Fruit fly (Drosophila melanogaster) whole organism, embryonic: ENCODE measurements around the gene S-Lap4.

Source experiments
- Atf3 ChIP-seq: fragments of 200-800 bp; sonication (Bioruptor generic); optimal IDR thresholded peaks from 3 replicates; lab custom pipeline; 2016; ENCODE audit warnings: missing biosample characterization, missing genetic modification characterization
- CG10543 ChIP-seq: fragments of 200-800 bp; sonication (Bioruptor generic); optimal IDR thresholded peaks from 3 replicates; lab custom pipeline; 2017; ENCODE audit warnings: missing biosample characterization, mild to moderate bottlenecking, missing genetic modification characterization, moderate library complexity
- CG10565 ChIP-seq: fragments of 200-800 bp; sonication (Bioruptor generic); optimal IDR thresholded peaks from 3 replicates; lab custom pipeline; 2016; ENCODE audit warnings: missing biosample characterization, mild to moderate bottlenecking, missing genetic modification characterization
- CG11456 ChIP-seq: fragments of 200-800 bp; sonication (Bioruptor generic); IDR thresholded peaks from 3 replicates; pipeline ENCODE4 v1.3.6; 2022; ENCODE audit warnings: missing biosample characterization, missing genetic modification characterization
- CG12299 ChIP-seq: fragments of 200-800 bp; sonication (Bioruptor generic); optimal IDR thresholded peaks from 2 replicates; lab custom pipeline; 2018; ENCODE audit warnings: missing biosample characterization, mild to moderate bottlenecking, missing genetic modification characterization
- CG14050 ChIP-seq: fragments of 200-800 bp; sonication (Bioruptor generic); IDR thresholded peaks from 3 replicates; pipeline ENCODE4 v1.3.6; 2022; ENCODE audit warnings: missing biosample characterization, missing genetic modification characterization
- CG17802 ChIP-seq: fragments of 200-800 bp; sonication (Bioruptor generic); optimal IDR thresholded peaks from 2 replicates; lab custom pipeline; 2018; ENCODE audit warnings: missing biosample characterization, mild to moderate bottlenecking, missing genetic modification characterization, moderate library complexity
- CG18599 ChIP-seq: fragments of 200-800 bp; sonication (Bioruptor generic); optimal IDR thresholded peaks from 3 replicates; lab custom pipeline; 2017; ENCODE audit warnings: missing biosample characterization, missing genetic modification characterization, mild to moderate bottlenecking, moderate library complexity, missing genetic modification reagents
- CG18619 ChIP-seq: fragments of 200-800 bp; sonication (Bioruptor generic); optimal IDR thresholded peaks from 3 replicates; lab custom pipeline; 2017; ENCODE audit warnings: missing biosample characterization, mild to moderate bottlenecking, missing genetic modification characterization
- CG2116 ChIP-seq: fragments of 200-800 bp; sonication (Bioruptor generic); optimal IDR thresholded peaks from 3 replicates; lab custom pipeline; 2018; ENCODE audit warnings: missing biosample characterization, mild to moderate bottlenecking, missing genetic modification characterization
- CG2678 ChIP-seq: fragments of 200-800 bp; sonication (Bioruptor generic); optimal IDR thresholded peaks from 3 replicates; lab custom pipeline; 2019; ENCODE audit warnings: missing biosample characterization, mild to moderate bottlenecking, missing genetic modification characterization, moderate library complexity
- CG31365 ChIP-seq: fragments of 200-800 bp; sonication (Bioruptor generic); optimal IDR thresholded peaks from 2 replicates; lab custom pipeline; 2018; ENCODE audit warnings: missing biosample characterization, mild to moderate bottlenecking, missing genetic modification characterization
- CG32772 ChIP-seq: fragments of 200-800 bp; sonication (Bioruptor generic); IDR thresholded peaks from 2 replicates; pipeline ENCODE4 v1.3.6; 2022; ENCODE audit warnings: missing biosample characterization, missing genetic modification characterization
- CG34422 ChIP-seq: fragments of 200-800 bp; sonication (Bioruptor generic); IDR thresholded peaks from 3 replicates; pipeline ENCODE4 v1.3.6; 2022; ENCODE audit warnings: missing biosample characterization, missing genetic modification characterization
- CG4360 ChIP-seq: fragments of 200-800 bp; sonication (Bioruptor generic); IDR thresholded peaks from 2 replicates; pipeline ENCODE4 v1.3.6; 2022; ENCODE audit warnings: missing biosample characterization, missing genetic modification characterization
- CG4617 ChIP-seq: fragments of 200-800 bp; sonication (Bioruptor generic); optimal IDR thresholded peaks from 3 replicates; lab custom pipeline; 2016; ENCODE audit warnings: missing biosample characterization, missing genetic modification characterization, borderline replicate concordance
- CG4730 ChIP-seq: fragments of 200-800 bp; sonication (Bioruptor generic); IDR thresholded peaks from 2 replicates; pipeline ENCODE4 v1.3.6; 2022; ENCODE audit warnings: missing biosample characterization, missing genetic modification characterization
- CG7987 ChIP-seq: fragments of 200-800 bp; sonication (Bioruptor generic); optimal IDR thresholded peaks from 2 replicates; lab custom pipeline; 2018; ENCODE audit warnings: missing biosample characterization, mild to moderate bottlenecking, missing genetic modification characterization, moderate library complexity
- CG8388 ChIP-seq: fragments of 200-800 bp; sonication (Bioruptor generic); optimal IDR thresholded peaks from 2 replicates; lab custom pipeline; 2019; ENCODE audit warnings: missing biosample characterization, mild to moderate bottlenecking, missing genetic modification characterization, moderate library complexity
- CG9797 ChIP-seq: fragments of 200-800 bp; sonication (Bioruptor generic); optimal IDR thresholded peaks from 3 replicates; lab custom pipeline; 2018; ENCODE audit warnings: missing biosample characterization, mild to moderate bottlenecking, missing genetic modification characterization
- Dip2 ChIP-seq: fragments of 200-800 bp; sonication (Bioruptor generic); IDR thresholded peaks from 2 replicates; pipeline ENCODE4 v1.3.6; 2022; ENCODE audit warnings: missing biosample characterization, missing genetic modification characterization
- Dip3 ChIP-seq: fragments of 200-800 bp; sonication (Bioruptor generic); optimal IDR thresholded peaks from 3 replicates; lab custom pipeline; 2016; ENCODE audit warnings: missing biosample characterization, missing genetic modification characterization
- Dp ChIP-seq: fragments of 200-800 bp; sonication (Bioruptor generic); optimal IDR thresholded peaks from 2 replicates; lab custom pipeline; 2018; ENCODE audit warnings: missing biosample characterization, mild to moderate bottlenecking, missing genetic modification characterization, moderate library complexity
- Elba2 ChIP-seq: fragments of 200-800 bp; sonication (Bioruptor generic); optimal IDR thresholded peaks from 3 replicates; lab custom pipeline; 2016; ENCODE audit warnings: missing biosample characterization, missing genetic modification characterization
- HLH3B ChIP-seq: fragments of 200-800 bp; sonication (Bioruptor generic); IDR thresholded peaks from 2 replicates; pipeline ENCODE4 v1.3.6; 2022; ENCODE audit warnings: missing biosample characterization, missing genetic modification characterization
- HLHmδ ChIP-seq: fragments of 200-800 bp; sonication (Bioruptor generic); optimal IDR thresholded peaks from 2 replicates; lab custom pipeline; 2018; ENCODE audit warnings: missing biosample characterization, mild to moderate bottlenecking, missing genetic modification characterization, moderate library complexity
- HmgD ChIP-seq: fragments of 200-800 bp; sonication (Bioruptor generic); optimal IDR thresholded peaks from 3 replicates; lab custom pipeline; 2016; ENCODE audit warnings: missing biosample characterization, missing genetic modification characterization
- Hr78 ChIP-seq, 2 experiments: fragments of 200-800 bp in 1 of 2; fragments of >200 bp in 1 of 2; sonication (Bioruptor generic) in 1 of 2; optimal IDR thresholded peaks; 2 replicates each; lab custom pipeline; 2017 to 2019; ENCODE audit warnings: missing biosample characterization in 2 of 2, missing genetic modification characterization in 2 of 2, mild to moderate bottlenecking in 1 of 2, moderate library complexity in 1 of 2
- Ptx1 ChIP-seq: fragments of 200-800 bp; sonication (Bioruptor generic); IDR thresholded peaks from 2 replicates; pipeline ENCODE4 v1.3.6; 2022; ENCODE audit warnings: missing biosample characterization, missing genetic modification characterization
- Ravus ChIP-seq: fragments of 200-800 bp; sonication (Bioruptor generic); IDR thresholded peaks from 2 replicates; pipeline ENCODE4 v1.3.6; 2022; ENCODE audit warnings: missing biosample characterization, missing genetic modification characterization
- Xrp1 ChIP-seq: fragments of 200-800 bp; sonication (Bioruptor generic); IDR thresholded peaks from 2 replicates; pipeline ENCODE4 v1.3.6; 2022; ENCODE audit warnings: missing biosample characterization, missing genetic modification characterization
- amos ChIP-seq: fragments of 200-800 bp; sonication (Bioruptor generic); IDR thresholded peaks from 2 replicates; pipeline ENCODE4 v1.3.6; 2022; ENCODE audit warnings: missing biosample characterization, missing genetic modification characterization; ENCODE audit not compliant: partially characterized antibody
- bsh ChIP-seq, 2 experiments: fragments of 200-800 bp; sonication (Bioruptor generic); optimal IDR thresholded peaks; 2 replicates each; lab custom pipeline; 2017 to 2018; ENCODE audit warnings: mild to moderate bottlenecking in 2 of 2, missing biosample characterization in 2 of 2, missing genetic modification characterization in 2 of 2, moderate library complexity in 1 of 2
- cas ChIP-seq: fragments of 200-800 bp; sonication (Bioruptor generic); IDR thresholded peaks from 2 replicates; pipeline ENCODE4 v1.3.6; 2022; ENCODE audit warnings: missing biosample characterization, missing genetic modification characterization
- chm ChIP-seq: fragments of 200-800 bp; sonication (Bioruptor generic); IDR thresholded peaks from 2 replicates; pipeline ENCODE4 v1.3.6; 2022; ENCODE audit warnings: missing biosample characterization, missing genetic modification characterization
- ci ChIP-seq: fragments of 200-800 bp; sonication (Bioruptor generic); IDR thresholded peaks from 3 replicates; pipeline ENCODE4 v1.3.6; 2022; ENCODE audit warnings: missing biosample characterization, missing genetic modification characterization
- danr ChIP-seq: fragments of 200-800 bp; sonication (Bioruptor generic); IDR thresholded peaks from 2 replicates; pipeline ENCODE4 v1.3.6; 2022; ENCODE audit warnings: missing biosample characterization, missing genetic modification characterization
- dati ChIP-seq: fragments of 200-800 bp; sonication (Bioruptor generic); IDR thresholded peaks from 2 replicates; pipeline ENCODE4 v1.3.6; 2022; ENCODE audit warnings: missing biosample characterization, missing genetic modification characterization
- en ChIP-seq: fragments of 200-800 bp; sonication (Bioruptor generic); optimal IDR thresholded peaks from 2 replicates; lab custom pipeline; 2016; ENCODE audit warnings: missing biosample characterization, missing genetic modification characterization
- ewg ChIP-seq: fragments of 200-800 bp; sonication (Bioruptor generic); optimal IDR thresholded peaks from 3 replicates; lab custom pipeline; 2017; ENCODE audit warnings: mild to moderate bottlenecking, missing biosample characterization, missing genetic modification reagents, missing genetic modification characterization
- hth ChIP-seq: fragments of >200 bp; optimal IDR thresholded peaks from 2 replicates; lab custom pipeline; 2017; ENCODE audit warnings: inconsistent platforms
- lola ChIP-seq, 3 experiments: fragments of >200 bp in 2 of 3; fragments of 200-800 bp in 1 of 3; sonication (Bioruptor generic) in 1 of 3; optimal IDR thresholded peaks; 2 replicates each; lab custom pipeline; 2017 to 2019; ENCODE audit warnings: missing biosample characterization in 3 of 3, missing genetic modification characterization in 3 of 3, mild to moderate bottlenecking in 1 of 3, moderate library complexity in 1 of 3
- oc ChIP-seq: fragments of 200-800 bp; sonication (Bioruptor generic); optimal IDR thresholded peaks from 2 replicates; lab custom pipeline; 2018; ENCODE audit warnings: missing biosample characterization, mild to moderate bottlenecking, missing genetic modification characterization, moderate library complexity
- pfk ChIP-seq: fragments of 200-800 bp; sonication (Bioruptor generic); optimal IDR thresholded peaks from 2 replicates; lab custom pipeline; 2018; ENCODE audit warnings: missing biosample characterization, mild to moderate bottlenecking, missing genetic modification characterization, moderate library complexity
- pho ChIP-seq: fragments of 200-800 bp; sonication (Bioruptor generic); optimal IDR thresholded peaks from 2 replicates; lab custom pipeline; 2016; ENCODE audit warnings: missing biosample characterization, missing genetic modification characterization
- run ChIP-seq: fragments of 200-800 bp; sonication (Bioruptor generic); optimal IDR thresholded peaks from 3 replicates; lab custom pipeline; 2018; ENCODE audit warnings: missing biosample characterization, mild to moderate bottlenecking, missing genetic modification characterization
- seq ChIP-seq: fragments of 200-800 bp; sonication (Bioruptor generic); IDR thresholded peaks from 2 replicates; pipeline ENCODE4 v1.3.6; 2022; ENCODE audit warnings: missing biosample characterization, missing genetic modification characterization
- unpg ChIP-seq: fragments of 200-800 bp; sonication (Bioruptor generic); optimal IDR thresholded peaks from 3 replicates; lab custom pipeline; 2018; ENCODE audit warnings: missing biosample characterization, mild to moderate bottlenecking, missing genetic modification characterization, moderate library complexity
- zfh1 ChIP-seq: fragments of 200-800 bp; sonication (Bioruptor generic); IDR thresholded peaks from 3 replicates; pipeline ENCODE4 v1.3.6; 2022; ENCODE audit warnings: missing biosample characterization, missing genetic modification characterization

Gene S-Lap4

DNA sequence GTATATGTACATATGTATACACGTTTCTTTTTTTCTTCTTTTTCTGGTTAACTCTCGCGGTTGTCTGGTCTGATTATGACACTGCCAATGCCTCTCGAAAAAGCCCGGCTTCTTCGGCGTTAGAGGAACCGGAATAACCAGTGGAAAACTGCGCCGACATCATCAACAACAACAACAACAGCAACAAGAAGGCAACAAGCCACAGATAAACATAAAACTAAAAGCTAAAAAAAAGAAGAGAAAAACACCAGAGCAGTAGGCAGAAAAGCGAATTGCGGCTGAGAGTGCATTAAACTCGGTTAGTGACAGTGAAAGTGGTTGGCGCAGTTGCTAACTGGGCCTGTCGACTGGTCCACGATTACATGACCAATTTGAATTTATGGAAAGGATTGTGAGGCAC is 40.4 kb downstream of the S-Lap4 start (continued):
- TF ChIP-seq oc: peak; percentile 10
- TF ChIP-seq CG4360 (GFP tag; lab: Robert Waterston, UW): peak; percentile 61; the same call in 1 of the 2 replicates
- peak in 1 of 2 experiments; percentile 49 for TF ChIP-seq bsh (GFP tag; optimal IDR thresholded peaks at IDR 0.05; lab: Kevin White, UChicago)
- no peak for TF ChIP-seq zfh1 (GFP tag; lab: Robert Waterston, UW)
- TF ChIP-seq Ravus: no peak
- no peak for TF ChIP-seq CG32772 (GFP tag; lab: Robert Waterston, UW)
- no peak for TF ChIP-seq CG34422 (GFP tag; lab: Robert Waterston, UW)
- TF ChIP-seq amos: no peak
- no peak for TF ChIP-seq CG12299 (tag; lab: Kevin White, UChicago)
- no peak for TF ChIP-seq pho (GFP tag; lab: Kevin White, UChicago)

DNA sequence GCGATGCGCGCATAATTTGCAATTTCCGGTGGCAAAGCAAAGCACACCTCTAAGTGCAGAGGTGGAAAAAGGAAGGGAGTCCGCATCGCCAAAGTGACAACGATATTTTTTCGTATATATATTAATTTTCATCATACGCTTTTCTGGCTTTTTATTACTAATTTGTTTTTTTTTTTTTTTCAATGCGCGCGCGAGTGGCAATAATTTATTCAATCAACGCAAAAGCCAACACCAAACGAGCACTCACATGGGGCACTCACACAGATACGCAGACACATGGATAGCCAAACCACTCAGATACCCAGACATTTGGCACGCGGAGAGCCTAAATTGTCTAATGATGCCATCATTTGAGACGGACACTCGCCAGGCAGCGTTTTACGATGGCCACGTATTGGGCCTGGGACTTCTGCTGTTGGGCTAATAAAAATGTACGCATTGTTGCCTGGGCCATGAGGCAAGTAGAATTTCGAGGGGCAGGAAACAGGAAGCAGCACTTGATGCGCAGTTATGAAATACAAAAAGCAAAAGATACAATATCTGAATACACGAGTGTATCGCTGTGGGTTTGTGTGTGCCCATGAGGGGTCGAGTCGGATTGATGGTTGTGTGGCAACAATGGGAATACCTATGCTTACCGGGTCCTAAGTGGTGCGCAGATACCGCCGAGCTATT is 41.4 kb downstream of the S-Lap4 start:
- no peak for TF ChIP-seq HLH3B (GFP tag; lab: Robert Waterston, UW)
- no peak for TF ChIP-seq lola (GFP tag; optimal IDR thresholded peaks at IDR 0.05; lab: Kevin White, UChicago)
- TF ChIP-seq hth (lab: Kevin White, UChicago): no peak
- TF ChIP-seq CG18599: peak; percentile 40
- TF ChIP-seq CG4360 (GFP tag; lab: Robert Waterston, UW): no peak
- TF ChIP-seq CG4730: no peak
- no peak for TF ChIP-seq seq
- no peak for TF ChIP-seq CG17802 (tag; lab: Kevin White, UChicago)
- no peak for TF ChIP-seq Ptx1 (GFP tag; lab: Robert Waterston, UW)
- no peak for TF ChIP-seq CG10565 (GFP tag; lab: Kevin White, UChicago)
- no peak for TF ChIP-seq Dip2
- TF ChIP-seq en (GFP tag; lab: Kevin White, UChicago): no peak
- TF ChIP-seq unpg: no peak
- TF ChIP-seq CG18619 (GFP tag; lab: Kevin White, UChicago): no peak
- TF ChIP-seq CG31365: no peak
- TF ChIP-seq Dp: no peak
- no peak for TF ChIP-seq Elba2
- TF ChIP-seq CG2116: no peak
- TF ChIP-seq CG10543: peak; percentile 65
- TF ChIP-seq danr: no peak
- peak; percentile 18 for TF ChIP-seq CG7987 (GFP tag; lab: Kevin White, UChicago)
- TF ChIP-seq HmgD (GFP tag; lab: Kevin White, UChicago): no peak
- TF ChIP-seq CG14050 (GFP tag; lab: Robert Waterston, UW): no peak
- TF ChIP-seq run (tag; lab: Kevin White, UChicago): no peak
- TF ChIP-seq Xrp1 (GFP tag; lab: Robert Waterston, UW): no peak
- no peak for TF ChIP-seq Dip3 (GFP tag; lab: Kevin White, UChicago)
- TF ChIP-seq chm: 0 out of 2 replicates have a peak, but pooled peaks have one; percentile 26
- TF ChIP-seq CG4617 (GFP tag; lab: Kevin White, UChicago): no peak
- no peak for TF ChIP-seq Atf3
- TF ChIP-seq CG2678 (tag; lab: Kevin White, UChicago): peak; percentile 1
- no peak for TF ChIP-seq HLHmδ
- TF ChIP-seq CG11456 (GFP tag; lab: Robert Waterston, UW): no peak
- no peak for TF ChIP-seq dati
- no peak for TF ChIP-seq Hr78 (GFP tag; optimal IDR thresholded peaks at IDR 0.05; lab: Kevin White, UChicago)
- no peak for TF ChIP-seq ewg
- no peak for TF ChIP-seq bsh (GFP tag; optimal IDR thresholded peaks at IDR 0.05; lab: Kevin White, UChicago)
- 0 out of 3 replicates have a peak, but pooled peaks have one; percentile 5 for TF ChIP-seq ci (GFP tag; lab: Robert Waterston, UW)
- TF ChIP-seq CG9797 (GFP tag; lab: Kevin White, UChicago): no peak
- TF ChIP-seq cas (GFP tag; lab: Robert Waterston, UW): no peak
- no peak for TF ChIP-seq CG8388 (GFP tag; lab: Kevin White, UChicago)
- no peak for TF ChIP-seq pfk (GFP tag; lab: Kevin White, UChicago)
